Worm (Caenorhabditis elegans): Measurements from ENCODE around the gene npr-15.

npr-15 gene

ce11 chrIII:3652427-3652826, 42.0 kb downstream of the npr-15 start:
- TF ChIP-seq egl-18 (GFP tag; IDR thresholded peaks at IDR 0.05) = 0 out of 2 replicates have a peak, but pooled peaks have one; percentile 11
- no peak for TF ChIP-seq zim-3 (tag; optimal IDR thresholded peaks at IDR 0.05)

DNA sequence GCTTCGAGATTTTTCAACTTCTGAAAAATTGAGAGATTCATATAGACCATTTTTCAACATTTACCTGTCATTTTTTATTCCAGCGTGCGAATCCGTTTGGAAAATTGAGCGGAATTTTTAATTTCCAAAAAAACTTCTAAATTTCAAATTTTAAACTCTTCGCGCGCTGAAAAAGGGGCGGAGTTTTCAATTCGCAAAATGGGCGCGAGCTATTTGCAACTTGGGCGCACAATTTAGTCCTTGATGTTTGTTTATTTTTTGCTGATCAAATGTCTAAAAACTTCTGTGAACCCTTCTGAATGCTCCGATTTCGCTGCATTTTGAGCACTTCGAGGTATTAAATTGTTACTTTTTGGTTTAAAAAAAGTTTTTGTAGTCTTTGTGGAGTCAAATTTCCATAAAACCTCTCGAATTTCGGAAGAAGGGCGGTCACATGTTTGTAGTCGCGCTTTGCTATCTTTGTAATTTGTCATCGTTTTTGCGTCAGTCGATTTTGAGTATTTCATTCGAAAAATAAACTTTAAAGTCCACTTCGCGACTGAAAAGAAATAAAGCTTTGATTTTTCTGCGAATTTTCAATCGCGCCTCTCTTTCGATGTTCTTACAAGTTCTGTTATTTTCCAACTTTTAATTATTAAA, 43.7 kb downstream of the npr-15 start, which contains the start of the genes madf-8 and gsr-1:
TSS of gene madf-8 (minus strand) at position 156 of the 639 bp plus-strand sequence.
TSS of gene gsr-1 (plus strand) at position 231 of the 639 bp plus-strand sequence.
- TF ChIP-seq lsl-1 (GFP tag; optimal IDR thresholded peaks at IDR 0.05) = peak; percentile 34
- TF ChIP-seq egl-44 (GFP tag; IDR thresholded peaks at IDR 0.05) = no peak
- no peak for TF ChIP-seq egrh-3 (GFP tag; IDR thresholded peaks at IDR 0.05)
- TF ChIP-seq madf-6 (GFP tag; IDR thresholded peaks at IDR 0.05) = peak; percentile 70
- peak in 1 of 3 experiments; percentile 33 for TF ChIP-seq lin-35 (GFP tag; optimal IDR thresholded peaks at IDR 0.05)
- TF ChIP-seq madf-8 (GFP tag; conservative IDR thresholded peaks at IDR 0.05) = 0 out of 2 replicates have a peak, but pooled peaks have one; percentile 21
- no peak for TF ChIP-seq nhr-90 (tag; optimal IDR thresholded peaks at IDR 0.05)
- TF ChIP-seq ZK185.1 (tag; optimal IDR thresholded peaks at IDR 0.05; ENCODE audit: poor library complexity, severe bottlenecking) = peak; percentile 17
- TF ChIP-seq dpl-1 (GFP tag; optimal IDR thresholded peaks at IDR 0.05) = peak; percentile 36
- TF ChIP-seq dox-1 (GFP tag; IDR thresholded peaks at IDR 0.05) = peak; percentile 45; the same call in 1 of the 2 replicates
- TF ChIP-seq ceh-100 (GFP tag; IDR thresholded peaks at IDR 0.05) = peak; percentile 15; the same call in 1 of the 2 replicates
- peak; percentile 55 for TF ChIP-seq efl-1 (GFP tag; optimal IDR thresholded peaks at IDR 0.05)
- TF ChIP-seq F10E7.11 (tag; optimal IDR thresholded peaks at IDR 0.05) = no peak
- TF ChIP-seq mcd-1 (GFP tag; IDR thresholded peaks at IDR 0.05) = peak; percentile 27; the same call in 1 of the 2 replicates
- TF ChIP-seq cebp-1 (GFP tag; IDR thresholded peaks at IDR 0.05) = no peak
- peak; percentile 14 for TF ChIP-seq cebp-1 (tag; optimal IDR thresholded peaks at IDR 0.05)
- TF ChIP-seq fkh-3 (tag; optimal IDR thresholded peaks at IDR 0.05) = no peak
- peak; percentile 39; the same call in 1 of the 2 replicates for TF ChIP-seq D2030.7 (GFP tag; IDR thresholded peaks at IDR 0.05)
- 0 out of 2 replicates have a peak, but pooled peaks have one; percentile 12 for TF ChIP-seq F33H1.4 (GFP tag; IDR thresholded peaks at IDR 0.05)
- TF ChIP-seq him-1 (tag; optimal IDR thresholded peaks at IDR 0.05) = peak; percentile 8
- peak; percentile 45 for TF ChIP-seq lin-54 (GFP tag; optimal IDR thresholded peaks at IDR 0.05)
- TF ChIP-seq xnd-1 (tag; optimal IDR thresholded peaks at IDR 0.05) = peak; percentile 16

- no peak for TF ChIP-seq ztf-28 (GFP tag; IDR thresholded peaks at IDR 0.05)
- peak; percentile 26 for TF ChIP-seq nhr-80 (tag; optimal IDR thresholded peaks at IDR 0.05)
- TF ChIP-seq hsf-1 (GFP tag; IDR thresholded peaks at IDR 0.05) = peak; percentile 49; the same call in 1 of the 2 replicates
- no peak for TF ChIP-seq F10E7.11 (tag; optimal IDR thresholded peaks at IDR 0.05)
- TF ChIP-seq ztf-26 (tag; optimal IDR thresholded peaks at IDR 0.05) = peak; percentile 11
These were observed 44.2 kb downstream of the npr-15 start for ce11 chrIII:3650266-3650665.

DNA sequence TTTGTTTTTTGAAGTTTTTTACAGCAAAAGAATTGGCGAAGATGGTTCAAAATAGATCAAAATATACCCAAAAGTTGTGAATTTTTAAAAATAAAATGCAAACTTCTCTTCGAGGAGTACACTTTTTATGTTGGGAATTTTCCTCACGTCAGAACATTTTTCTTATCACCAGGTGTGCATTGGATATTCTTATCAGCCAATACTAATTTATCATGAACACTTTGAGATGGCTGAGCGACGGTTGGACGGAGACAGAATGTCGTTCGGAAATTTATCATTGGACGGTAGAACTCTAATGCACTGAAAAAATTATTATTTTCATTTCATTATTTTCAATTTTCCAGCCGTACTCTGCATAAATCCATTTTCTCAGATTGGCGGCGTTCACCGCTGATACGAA, 45.2 kb downstream of the npr-15 start:
- TF ChIP-seq xnd-1 (tag; optimal IDR thresholded peaks at IDR 0.05) (no peak), nhr-80 (tag; optimal IDR thresholded peaks at IDR 0.05) (peak; percentile 64), lin-26 (GFP tag; IDR thresholded peaks at IDR 0.05) (no peak)

DNA sequence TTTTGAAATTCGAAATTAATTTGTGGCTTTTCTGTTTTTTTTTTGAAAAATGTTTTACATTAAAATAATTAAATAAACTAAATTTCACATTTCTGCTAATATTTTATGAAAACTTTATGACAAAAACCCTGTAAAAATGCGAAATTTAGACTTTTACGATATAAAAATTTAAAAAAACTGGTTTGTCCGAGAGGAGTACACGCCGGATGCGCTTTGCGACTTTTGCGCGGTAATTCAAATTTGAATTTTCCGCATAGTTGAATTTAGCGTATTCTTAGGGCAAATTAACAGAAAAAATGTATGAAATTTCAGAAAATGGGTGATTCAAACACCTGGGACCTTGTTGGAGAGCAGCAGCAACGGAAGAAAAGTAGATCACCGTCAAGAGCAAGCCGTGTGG, 50.4 kb downstream of the npr-15 start, which contains the start of gene unc-93:
TSS of gene unc-93 (plus strand) at position 301 of the 400 bp plus-strand sequence.
- TF ChIP-seq hlh-12 (tag; optimal IDR thresholded peaks at IDR 0.05) = no peak
- TF ChIP-seq lin-54 (GFP tag; optimal IDR thresholded peaks at IDR 0.05) = peak; percentile 22
- no peak for TF ChIP-seq F33H1.4 (GFP tag; IDR thresholded peaks at IDR 0.05)
- TF ChIP-seq him-1 (tag; optimal IDR thresholded peaks at IDR 0.05) = peak; percentile 16
- TF ChIP-seq dpff-1 (tag; optimal IDR thresholded peaks at IDR 0.05) = no peak

All from whole organism, young adult.